Fruit fly (Drosophila melanogaster) whole organism, pupa: Measurements from ENCODE around the gene CG34282.

ENCODE experiments used
- CG10348 ChIP-seq: fragments of 200-800 bp; sonication (Bioruptor generic); IDR thresholded peaks from 2 replicates; pipeline ENCODE4 v1.3.6; 2022; ENCODE audit warnings: missing biosample characterization, missing genetic modification characterization
- CG13204 ChIP-seq: fragments of 200-800 bp; sonication (Bioruptor generic); optimal IDR thresholded peaks from 2 replicates; lab custom pipeline; 2018; ENCODE audit warnings: missing biosample characterization, mild to moderate bottlenecking, missing genetic modification characterization, moderate library complexity
- CG14655 ChIP-seq: fragments of 200-800 bp; sonication (Bioruptor generic); optimal IDR thresholded peaks from 3 replicates; lab custom pipeline; 2017; ENCODE audit warnings: mild to moderate bottlenecking, missing biosample characterization, missing genetic modification reagents, missing genetic modification characterization
- CG17806 ChIP-seq: fragments of 200-800 bp; sonication (Bioruptor generic); optimal IDR thresholded peaks from 2 replicates; lab custom pipeline; 2018; ENCODE audit warnings: missing biosample characterization, mild to moderate bottlenecking, missing genetic modification characterization, moderate library complexity
- CG4496 ChIP-seq: fragments of 200-800 bp; sonication (Bioruptor generic); IDR thresholded peaks from 3 replicates; pipeline ENCODE4 v1.3.6; 2022; ENCODE audit warnings: missing biosample characterization, missing genetic modification characterization
- CG8159 ChIP-seq: fragments of 200-800 bp; sonication (Bioruptor generic); optimal IDR thresholded peaks from 3 replicates; lab custom pipeline; 2018; ENCODE audit warnings: missing biosample characterization, mild to moderate bottlenecking, missing genetic modification characterization, moderate library complexity
- CG8301 ChIP-seq: fragments of 200-800 bp; sonication (Bioruptor generic); optimal IDR thresholded peaks from 2 replicates; lab custom pipeline; 2018; ENCODE audit warnings: missing biosample characterization, mild to moderate bottlenecking, missing genetic modification characterization
- CG9948 ChIP-seq: fragments of 200-800 bp; sonication (Bioruptor generic); optimal IDR thresholded peaks from 2 replicates; lab custom pipeline; 2018; ENCODE audit warnings: missing biosample characterization, mild to moderate bottlenecking, missing genetic modification characterization, moderate library complexity
- D1 ChIP-seq: fragments of 200-800 bp; sonication (Bioruptor generic); optimal IDR thresholded peaks from 2 replicates; lab custom pipeline; 2018; ENCODE audit warnings: missing biosample characterization, mild to moderate bottlenecking, missing genetic modification characterization, moderate library complexity
- EcR ChIP-seq: fragments of 200-800 bp; sonication (Bioruptor generic); optimal IDR thresholded peaks from 3 replicates; lab custom pipeline; 2019; ENCODE audit warnings: missing biosample characterization, missing genetic modification characterization, mild to moderate bottlenecking, moderate library complexity, missing genetic modification reagents

- TF ChIP-seq CG10348 (GFP tag; lab: Robert Waterston, UW) = no peak
- TF ChIP-seq EcR = peak; percentile 67
- no peak for TF ChIP-seq CG13204 (GFP tag; lab: Kevin White, UChicago)
- no peak for TF ChIP-seq CG9948 (tag; lab: Kevin White, UChicago)
- no peak for TF ChIP-seq D1
- no peak for TF ChIP-seq CG14655 (GFP tag; lab: Kevin White, UChicago)
- no peak for TF ChIP-seq CG8301
- TF ChIP-seq CG4496 (GFP tag; lab: Robert Waterston, UW) = no peak
- no peak for TF ChIP-seq CG8159 (tag; lab: Kevin White, UChicago)
- no peak for TF ChIP-seq CG17806 (tag; lab: Kevin White, UChicago)
These were observed 27.3 kb upstream of the CG34282 start, which contains the start of gene CG31229 for dm6 chr3R:18667659-18668248.
